Worm (Caenorhabditis elegans) whole organism, L1 larva: ENCODE results near the gene mtg-1.

Experiments used
- C34B4.2 ChIP-seq: sonication (generic microtip); optimal IDR thresholded peaks from 2 replicates; lab custom pipeline; 2017; ENCODE audit warnings: mild to moderate bottlenecking, missing genetic modification characterization, missing compliant biosample characterization
- aly-2 ChIP-seq: fragments of 150-350 bp; optimal IDR thresholded peaks from 2 replicates; lab custom pipeline; 2014; ENCODE audit warnings: missing biosample characterization, missing genetic modification characterization
- blmp-1 ChIP-seq: fragments of 150-350 bp; optimal IDR thresholded peaks from 2 replicates; lab custom pipeline; 2014; ENCODE audit warnings: missing biosample characterization, missing genetic modification characterization
- ceh-82 ChIP-seq, 3 experiments: fragments of 150-350 bp in 1 of 3; sonication (generic microtip) in 2 of 3; optimal IDR thresholded peaks; 2 replicates each; lab custom pipeline; 2014 to 2017; ENCODE audit warnings: missing biosample characterization in 3 of 3, missing genetic modification characterization in 3 of 3
- ceh-88 ChIP-seq: fragments of 200-800 bp; sonication (Bioruptor generic); IDR thresholded peaks from 2 replicates; pipeline ENCODE4 v1.3.6; 2022; ENCODE audit warnings: missing genetic modification characterization, missing compliant biosample characterization
- ceh-90 ChIP-seq: sonication (generic microtip); optimal IDR thresholded peaks from 2 replicates; lab custom pipeline; 2016; ENCODE audit warnings: missing genetic modification characterization, missing compliant biosample characterization
- dpl-1 ChIP-seq, 3 experiments: fragments of 150-350 bp in 2 of 3; sonication (generic microtip) in 1 of 3; optimal IDR thresholded peaks; 2 replicates each; lab custom pipeline; 2014 to 2017; ENCODE audit warnings: missing biosample characterization in 3 of 3, missing genetic modification characterization in 3 of 3, missing genetic modification reagents in 3 of 3
- dsc-1 ChIP-seq: sonication (generic microtip); optimal IDR thresholded peaks from 2 replicates; lab custom pipeline; 2016; ENCODE audit warnings: mild to moderate bottlenecking, missing genetic modification characterization, missing compliant biosample characterization
- egl-13 ChIP-seq: sonication (generic microtip); optimal IDR thresholded peaks from 2 replicates; lab custom pipeline; 2016; ENCODE audit warnings: missing genotype, missing genetic modification reagents, missing genetic modification characterization, missing compliant biosample characterization
- egl-27 ChIP-seq, 2 experiments: fragments of 150-350 bp in 1 of 2; sonication (generic microtip); optimal IDR thresholded peaks; 3 replicates each; lab custom pipeline; 2017 to 2018; ENCODE audit warnings: missing biosample characterization in 2 of 2, missing genetic modification characterization in 2 of 2, missing genetic modification reagents in 2 of 2
- elt-2 ChIP-seq: sonication (generic microtip); optimal IDR thresholded peaks from 2 replicates; lab custom pipeline; 2016; ENCODE audit warnings: missing genetic modification characterization, mild to moderate bottlenecking, inconsistent platforms, missing compliant biosample characterization, missing genetic modification reagents
- elt-3 ChIP-seq, 6 experiments: fragments of 150-350 bp in 1 of 6; sonication (generic microtip); optimal IDR thresholded peaks; 2 replicates each; lab custom pipeline; 2017 to 2018; ENCODE audit warnings: missing biosample characterization in 6 of 6, missing genetic modification characterization in 6 of 6, inconsistent platforms in 1 of 6
- ets-5 ChIP-seq: fragments of 200-800 bp; sonication (Bioruptor generic); IDR thresholded peaks from 2 replicates; pipeline ENCODE4 v1.3.6; 2022; ENCODE audit warnings: missing genetic modification characterization, missing compliant biosample characterization
- fkh-4 ChIP-seq: sonication (generic microtip); optimal IDR thresholded peaks from 2 replicates; lab custom pipeline; 2016; ENCODE audit warnings: missing compliant biosample characterization, missing genetic modification characterization, borderline replicate concordance
- fos-1 ChIP-seq: fragments of 150-350 bp; optimal IDR thresholded peaks from 2 replicates; lab custom pipeline; 2014; ENCODE audit warnings: missing biosample characterization, missing genetic modification characterization
- hlh-4 ChIP-seq: sonication (generic microtip); optimal IDR thresholded peaks from 2 replicates; lab custom pipeline; 2016; ENCODE audit warnings: mild to moderate bottlenecking, missing genetic modification characterization, missing compliant biosample characterization
- jun-1 ChIP-seq: fragments of 150-350 bp; optimal IDR thresholded peaks from 2 replicates; lab custom pipeline; 2014; ENCODE audit warnings: missing biosample characterization, missing genetic modification reagents, missing genetic modification characterization
- lin-13 ChIP-seq: fragments of 150-350 bp; optimal IDR thresholded peaks from 2 replicates; lab custom pipeline; 2014; ENCODE audit warnings: missing biosample characterization, missing genetic modification reagents, missing genetic modification characterization
- lin-35 ChIP-seq, 2 experiments: fragments of 150-350 bp; optimal IDR thresholded peaks; 2 replicates each; lab custom pipeline; 2014; ENCODE audit warnings: missing biosample characterization in 2 of 2, missing genetic modification characterization in 2 of 2, missing genetic modification reagents in 2 of 2
- lin-39 ChIP-seq: fragments of 150-350 bp; optimal IDR thresholded peaks from 2 replicates; lab custom pipeline; 2014; ENCODE audit warnings: missing biosample characterization, missing genetic modification reagents, missing genetic modification characterization
- lir-3 ChIP-seq: sonication (generic microtip); optimal IDR thresholded peaks from 2 replicates; lab custom pipeline; 2016; ENCODE audit warnings: mild to moderate bottlenecking, missing genetic modification characterization, moderate library complexity, missing compliant biosample characterization; ENCODE audit not compliant: poor library complexity
- lsy-2 ChIP-seq, 2 experiments: fragments of 150-350 bp; optimal IDR thresholded peaks; 2 replicates each; lab custom pipeline; 2014; ENCODE audit warnings: missing biosample characterization in 2 of 2, missing genetic modification characterization in 2 of 2
- mab-9 ChIP-seq: fragments of 200-800 bp; sonication (Bioruptor generic); IDR thresholded peaks from 2 replicates; pipeline ENCODE4 v1.3.6; 2022; ENCODE audit warnings: missing genetic modification reagents, missing genetic modification characterization, missing compliant biosample characterization
- mep-1 ChIP-seq: fragments of 150-350 bp; optimal IDR thresholded peaks from 2 replicates; lab custom pipeline; 2014; ENCODE audit warnings: missing biosample characterization, missing genetic modification characterization
- nhr-12 ChIP-seq: sonication (generic microtip); optimal IDR thresholded peaks from 2 replicates; lab custom pipeline; 2017; ENCODE audit warnings: missing biosample characterization, missing genetic modification characterization
- nhr-19 ChIP-seq: fragments of 200-800 bp; sonication (Bioruptor generic); conservative IDR thresholded peaks from 2 replicates; pipeline ENCODE4 v1.3.6; 2022; ENCODE audit warnings: missing genetic modification characterization, missing compliant biosample characterization
- nhr-20 ChIP-seq: sonication (generic microtip); optimal IDR thresholded peaks from 2 replicates; lab custom pipeline; 2016; ENCODE audit warnings: mild to moderate bottlenecking, missing genetic modification characterization, missing compliant biosample characterization
- nhr-237 ChIP-seq: fragments of 150-350 bp; optimal IDR thresholded peaks from 2 replicates; lab custom pipeline; 2014; ENCODE audit warnings: missing biosample characterization, missing genetic modification characterization
- nhr-28 ChIP-seq: fragments of 150-350 bp; optimal IDR thresholded peaks from 2 replicates; lab custom pipeline; 2014; ENCODE audit warnings: missing biosample characterization, missing genetic modification characterization
- nhr-47 ChIP-seq: sonication (generic microtip); optimal IDR thresholded peaks from 2 replicates; lab custom pipeline; 2016; ENCODE audit warnings: mild to moderate bottlenecking, missing genetic modification characterization, moderate library complexity, missing compliant biosample characterization
- nhr-84 ChIP-seq: sonication (generic microtip); optimal IDR thresholded peaks from 2 replicates; lab custom pipeline; 2017; ENCODE audit warnings: missing biosample characterization, missing genetic modification characterization
- nhr-85 ChIP-seq: sonication (generic microtip); peaks from one replicate; lab custom pipeline; 2016; ENCODE audit warnings: missing genetic modification characterization, inconsistent platforms, missing compliant biosample characterization
- nhr-90 ChIP-seq: sonication (generic microtip); optimal IDR thresholded peaks from 2 replicates; lab custom pipeline; 2016; ENCODE audit warnings: mild to moderate bottlenecking, missing genetic modification characterization, missing compliant biosample characterization; ENCODE audit not compliant: poor library complexity
- pag-3 ChIP-seq: sonication (generic microtip); optimal IDR thresholded peaks from 2 replicates; lab custom pipeline; 2017; ENCODE audit warnings: missing genetic modification characterization, mild to moderate bottlenecking, missing compliant biosample characterization, antibody characterized with exemption, borderline replicate concordance; ENCODE audit not compliant: insufficient read depth
- pqm-1 ChIP-seq: sonication (generic microtip); optimal IDR thresholded peaks from 3 replicates; lab custom pipeline; 2017; ENCODE audit warnings: missing biosample characterization, missing genetic modification characterization
- snpc-4 ChIP-seq: fragments of 150-350 bp; optimal IDR thresholded peaks from 2 replicates; lab custom pipeline; 2014; ENCODE audit warnings: missing biosample characterization, missing genetic modification characterization
- snu-23 ChIP-seq: sonication (generic microtip); optimal IDR thresholded peaks from 2 replicates; lab custom pipeline; 2016; ENCODE audit warnings: missing genetic modification characterization, missing compliant biosample characterization
- sox-4 ChIP-seq: sonication (generic microtip); optimal IDR thresholded peaks from 2 replicates; lab custom pipeline; 2016; ENCODE audit warnings: missing genetic modification characterization, missing compliant biosample characterization
- sup-37 ChIP-seq: fragments of 200-800 bp; sonication (Bioruptor generic); optimal IDR thresholded peaks from 2 replicates; lab custom pipeline; 2018; ENCODE audit warnings: mild to moderate bottlenecking, missing genetic modification characterization, missing compliant biosample characterization
- swsn-7 ChIP-seq: sonication (generic microtip); optimal IDR thresholded peaks from 2 replicates; lab custom pipeline; 2016; ENCODE audit warnings: missing genetic modification characterization, missing compliant biosample characterization
- tbx-2 ChIP-seq: sonication (generic microtip); optimal IDR thresholded peaks from 2 replicates; lab custom pipeline; 2016; ENCODE audit warnings: missing genetic modification characterization, missing compliant biosample characterization
- tlp-1 ChIP-seq: fragments of 150-350 bp; optimal IDR thresholded peaks from 2 replicates; lab custom pipeline; 2014; ENCODE audit warnings: missing biosample characterization, missing genetic modification characterization
- unc-130 ChIP-seq: fragments of 150-350 bp; optimal IDR thresholded peaks from 2 replicates; lab custom pipeline; 2017; ENCODE audit warnings: missing biosample characterization, missing genetic modification characterization, inconsistent platforms
- unc-62 ChIP-seq: fragments of 150-350 bp; optimal IDR thresholded peaks from 2 replicates; lab custom pipeline; 2014; ENCODE audit warnings: missing biosample characterization, missing genetic modification reagents, missing genetic modification characterization
- unc-86 ChIP-seq: sonication (generic microtip); optimal IDR thresholded peaks from 2 replicates; lab custom pipeline; 2016; ENCODE audit warnings: missing genetic modification characterization, missing compliant biosample characterization
- vab-15 ChIP-seq: sonication (generic microtip); optimal IDR thresholded peaks from 2 replicates; lab custom pipeline; 2017; ENCODE audit warnings: missing genotype, mild to moderate bottlenecking, missing genetic modification characterization, missing compliant biosample characterization

Gene mtg-1

ce11 chrIII:1543406-1544011 is 9.9 kb downstream of the mtg-1 start:
- TF ChIP-seq ceh-88 (GFP tag; lab: Robert Waterston, UW) = no peak
- no peak for TF ChIP-seq aly-2 (tag; lab: Kevin White, UChicago)

- no peak for TF ChIP-seq aly-2 (tag; lab: Kevin White, UChicago)
- TF ChIP-seq unc-86 = no peak
- TF ChIP-seq dsc-1 (tag; lab: Kevin White, UChicago) = no peak
- TF ChIP-seq tlp-1 (tag; lab: Kevin White, UChicago) = no peak
- TF ChIP-seq nhr-84 = no peak
- TF ChIP-seq elt-2 = no peak
- no peak for TF ChIP-seq ets-5 (GFP tag; lab: Robert Waterston, UW)
- no peak for TF ChIP-seq egl-27 (tag; optimal IDR thresholded peaks at IDR 0.05; lab: Kevin White, UChicago)
- TF ChIP-seq lin-35 (GFP tag; optimal IDR thresholded peaks at IDR 0.05; lab: Kevin White, UChicago) = no peak
- no peak for TF ChIP-seq sox-4
- TF ChIP-seq nhr-85 (tag; lab: Kevin White, UChicago) = no peak
- no peak for TF ChIP-seq unc-130 (tag; lab: Kevin White, UChicago)
- no peak for TF ChIP-seq mab-9 (GFP tag; lab: Robert Waterston, UW)
- TF ChIP-seq fkh-4 (tag; lab: Kevin White, UChicago) = no peak
- no peak for TF ChIP-seq ceh-90
- no peak for TF ChIP-seq hlh-4 (tag; lab: Kevin White, UChicago)
Observed at ce11 chrIII:1554347-1554746, 20.8 kb downstream of the mtg-1 start, which contains the start of gene ddx-35. Gene ddx-35 (minus strand): TSS chrIII:1554447.

DNA sequence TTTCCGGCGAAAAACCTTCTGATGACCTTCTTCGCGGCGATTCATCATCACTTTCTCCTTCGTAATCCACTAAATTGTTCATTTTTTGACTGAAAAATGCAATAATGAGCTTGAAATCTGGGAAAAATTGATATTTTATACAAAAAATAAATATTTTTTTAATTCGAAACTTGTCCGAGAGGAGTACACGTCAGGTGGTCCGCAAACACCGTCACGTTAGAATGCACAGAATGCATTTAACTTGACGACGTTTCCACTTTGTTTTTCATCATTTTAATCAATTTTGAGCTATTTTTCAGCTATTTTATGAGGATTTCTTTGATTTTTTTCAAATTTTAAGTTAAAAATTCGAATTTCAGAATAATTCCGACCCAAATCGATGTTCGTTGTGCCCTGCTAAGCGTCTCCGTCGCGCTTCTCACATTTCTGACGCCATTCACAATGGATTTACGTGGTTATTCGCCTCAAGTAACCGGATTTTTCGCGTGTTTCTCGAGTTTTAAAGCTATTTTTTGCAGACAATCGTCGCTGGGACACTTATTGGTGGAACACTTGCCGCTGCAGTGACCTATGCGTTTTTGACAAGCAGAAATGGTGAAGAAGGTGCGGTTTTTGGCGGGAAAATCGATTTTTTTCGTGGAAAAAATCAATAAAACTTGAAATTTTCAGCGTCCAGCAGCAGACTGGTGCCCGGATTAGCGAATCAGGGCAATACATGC is 25.0 kb downstream of the mtg-1 start, which contains the start of the genes eelo-1 and Y67D2.2:
Gene eelo-1, minus strand, starts transcription at position 89 of the 719 bp plus-strand sequence.
Gene Y67D2.2, plus strand, starts transcription at position 360 of the 719 bp plus-strand sequence.
- no peak for TF ChIP-seq lir-3
- TF ChIP-seq egl-13 (tag; lab: Kevin White, UChicago) = peak; percentile 51
- peak; percentile 35 for TF ChIP-seq snpc-4 (tag; lab: Kevin White, UChicago)
- TF ChIP-seq lin-13 (GFP tag; lab: Kevin White, UChicago) = peak; percentile 20
- TF ChIP-seq unc-62 (GFP tag; lab: Kevin White, UChicago) = no peak
- TF ChIP-seq lin-39 (tag; lab: Kevin White, UChicago) = peak; percentile 75
- no peak for TF ChIP-seq pag-3 (tag; lab: Kevin White, UChicago)
- TF ChIP-seq ceh-82 (tag; optimal IDR thresholded peaks at IDR 0.05; lab: Kevin White, UChicago) = peak; percentile 52 to 82 (median 63)
- TF ChIP-seq aly-2 (tag; lab: Kevin White, UChicago) = no peak
- no peak for TF ChIP-seq vab-15
- peak; percentile 80 for TF ChIP-seq snu-23
- TF ChIP-seq nhr-19 (GFP tag; lab: Robert Waterston, UW) = peak; percentile 73
- peak; percentile 60 to 77 (median 73) for TF ChIP-seq dpl-1 (GFP tag; optimal IDR thresholded peaks at IDR 0.05; lab: Kevin White, UChicago)
- TF ChIP-seq tbx-2 = peak; percentile 74
- peak; percentile 92 for TF ChIP-seq mep-1
- TF ChIP-seq swsn-7 (tag; lab: Kevin White, UChicago) = peak; percentile 79
- peak; percentile 80 for TF ChIP-seq nhr-90
- TF ChIP-seq sup-37 (GFP tag; lab: Kevin White, UChicago) = peak; percentile 38
- TF ChIP-seq C34B4.2 = no peak
- TF ChIP-seq lin-35 (GFP tag; optimal IDR thresholded peaks at IDR 0.05; lab: Kevin White, UChicago) = peak; percentile 61 to 69
- peak; percentile 69 for TF ChIP-seq nhr-20 (tag; lab: Kevin White, UChicago)
- peak; percentile 41 for TF ChIP-seq blmp-1
- no peak for TF ChIP-seq jun-1 (tag; lab: Kevin White, UChicago)
- peak in 2 of 6 experiments; percentile 11 to 35 for TF ChIP-seq elt-3 (tag; optimal IDR thresholded peaks at IDR 0.05; lab: Kevin White, UChicago)
- TF ChIP-seq lsy-2 (tag; optimal IDR thresholded peaks at IDR 0.05; lab: Kevin White, UChicago) = peak; percentile 80 to 90
- TF ChIP-seq nhr-28 = no peak
- no peak for TF ChIP-seq nhr-237 (tag; lab: Kevin White, UChicago)
- TF ChIP-seq nhr-47 (tag; lab: Kevin White, UChicago) = peak; percentile 83
- TF ChIP-seq unc-86 = peak; percentile 74
- no peak for TF ChIP-seq nhr-12 (tag; lab: Kevin White, UChicago)
- TF ChIP-seq pqm-1 (tag; lab: Kevin White, UChicago) = no peak
- peak; percentile 24 for TF ChIP-seq ceh-90
- TF ChIP-seq fos-1 (tag; lab: Kevin White, UChicago) = no peak
- TF ChIP-seq mab-9 (GFP tag; lab: Robert Waterston, UW) = 0 out of 2 replicates have a peak, but pooled peaks have one; percentile 12
- peak; percentile 38 for TF ChIP-seq fkh-4 (tag; lab: Kevin White, UChicago)
